Worm (Caenorhabditis elegans) whole organism, L4/young adult: ENCODE measurements around the gene B0303.7.

ENCODE experiments used
- W03F9.2 ChIP-seq: fragments of 150-350 bp; optimal IDR thresholded peaks from 2 replicates; lab custom pipeline; 2014; ENCODE audit warnings: missing biosample characterization, missing genetic modification characterization
- dao-5 ChIP-seq: sonication (generic microtip); optimal IDR thresholded peaks from 2 replicates; lab custom pipeline; 2016; ENCODE audit warnings: missing genotype, missing genetic modification characterization, moderate library complexity, missing compliant biosample characterization

ce11 chrIII:8731310-8731709 is 37.9 kb downstream of the B0303.7 start, which contains the start of gene ZK370.4:
- TF ChIP-seq W03F9.2 (tag; lab: Kevin White, UChicago): no peak
- TF ChIP-seq dao-5 (tag; lab: Kevin White, UChicago): no peak
